Fruit fly (Drosophila melanogaster) whole organism, embryonic: ENCODE results near the gene CG31103.

Experiments
- Abd-B ChIP-seq: fragments of 200-800 bp; sonication (Bioruptor generic); optimal IDR thresholded peaks from 2 replicates; lab custom pipeline; 2018; ENCODE audit warnings: missing biosample characterization, mild to moderate bottlenecking, missing genetic modification characterization, moderate library complexity
- Asciz ChIP-seq: fragments of 200-800 bp; sonication (Bioruptor generic); optimal IDR thresholded peaks from 2 replicates; lab custom pipeline; 2017; ENCODE audit warnings: missing biosample characterization, mild to moderate bottlenecking, missing genetic modification characterization, missing genetic modification reagents
- CG10979 ChIP-seq: fragments of 200-800 bp; sonication (Bioruptor generic); optimal IDR thresholded peaks from 2 replicates; lab custom pipeline; 2018; ENCODE audit warnings: missing biosample characterization, mild to moderate bottlenecking, missing genetic modification characterization, moderate library complexity
- CG11560 ChIP-seq: fragments of 200-800 bp; sonication (Bioruptor generic); IDR thresholded peaks from 3 replicates; pipeline ENCODE4 v1.3.6; 2022; ENCODE audit warnings: missing biosample characterization, missing genetic modification characterization
- CG11696 ChIP-seq: fragments of 200-800 bp; sonication (Bioruptor generic); IDR thresholded peaks from 2 replicates; pipeline ENCODE4 v1.3.6; 2022; ENCODE audit warnings: missing biosample characterization, missing genetic modification characterization
- CG12236 ChIP-seq: fragments of 200-800 bp; sonication (Bioruptor generic); optimal IDR thresholded peaks from 2 replicates; lab custom pipeline; 2016; ENCODE audit warnings: missing biosample characterization, missing genetic modification characterization
- CG13296 ChIP-seq: fragments of 200-800 bp; sonication (Bioruptor generic); optimal IDR thresholded peaks from 3 replicates; lab custom pipeline; 2018; ENCODE audit warnings: missing biosample characterization, mild to moderate bottlenecking, missing genetic modification characterization
- CG13424 ChIP-seq: fragments of 200-800 bp; sonication (Bioruptor generic); optimal IDR thresholded peaks from 2 replicates; lab custom pipeline; 2019; ENCODE audit warnings: missing biosample characterization, mild to moderate bottlenecking, missing genetic modification characterization, moderate library complexity
- CG14441 ChIP-seq: fragments of 200-800 bp; sonication (Bioruptor generic); IDR thresholded peaks from 2 replicates; pipeline ENCODE4 v1.3.6; 2022; ENCODE audit warnings: missing biosample characterization, missing genetic modification characterization
- CG17612 ChIP-seq: fragments of 200-800 bp; sonication (Bioruptor generic); IDR thresholded peaks from 2 replicates; pipeline ENCODE4 v1.3.6; 2022; ENCODE audit warnings: missing biosample characterization, missing genetic modification characterization
- CG2116 ChIP-seq: fragments of 200-800 bp; sonication (Bioruptor generic); optimal IDR thresholded peaks from 3 replicates; lab custom pipeline; 2018; ENCODE audit warnings: missing biosample characterization, mild to moderate bottlenecking, missing genetic modification characterization
- CG2875 ChIP-seq: fragments of 200-800 bp; sonication (Bioruptor generic); optimal IDR thresholded peaks from 2 replicates; lab custom pipeline; 2017; ENCODE audit warnings: missing biosample characterization, mild to moderate bottlenecking, missing genetic modification characterization, missing genetic modification reagents
- CG4854 ChIP-seq: fragments of 200-800 bp; sonication (Bioruptor generic); optimal IDR thresholded peaks from 2 replicates; lab custom pipeline; 2016; ENCODE audit warnings: missing biosample characterization, missing genetic modification characterization, inconsistent platforms
- CG7987 ChIP-seq: fragments of 200-800 bp; sonication (Bioruptor generic); optimal IDR thresholded peaks from 2 replicates; lab custom pipeline; 2018; ENCODE audit warnings: missing biosample characterization, mild to moderate bottlenecking, missing genetic modification characterization, moderate library complexity
- CG8089 ChIP-seq: fragments of 200-800 bp; sonication (Bioruptor generic); optimal IDR thresholded peaks from 3 replicates; lab custom pipeline; 2016; ENCODE audit warnings: missing biosample characterization, missing genetic modification characterization
- CG8290 ChIP-seq, 3 experiments: fragments of 200-800 bp; sonication (Bioruptor generic); optimal IDR thresholded peaks; 2 replicates each; lab custom pipeline; 2016 to 2019; ENCODE audit warnings: missing biosample characterization in 3 of 3, missing genetic modification characterization in 3 of 3, mild to moderate bottlenecking in 2 of 3, moderate library complexity in 1 of 3
- CG9932 ChIP-seq: fragments of 200-800 bp; sonication (Bioruptor generic); IDR thresholded peaks from 2 replicates; pipeline ENCODE4 v1.3.6; 2022; ENCODE audit warnings: missing biosample characterization, missing genetic modification characterization
- Camta ChIP-seq: fragments of 200-800 bp; sonication (Bioruptor generic); optimal IDR thresholded peaks from 2 replicates; lab custom pipeline; 2016; ENCODE audit warnings: missing biosample characterization, missing genetic modification characterization
- CkIIα-i1 ChIP-seq: fragments of 200-800 bp; sonication (Bioruptor generic); IDR thresholded peaks from 2 replicates; pipeline ENCODE4 v1.3.6; 2022; ENCODE audit warnings: missing biosample characterization, missing genetic modification characterization
- Dfd ChIP-seq, 2 experiments: fragments of >200 bp; optimal IDR thresholded peaks; 2 replicates each; lab custom pipeline; 2017; ENCODE audit warnings: missing biosample characterization in 2 of 2, missing genetic modification characterization in 2 of 2
- Dip3 ChIP-seq: fragments of 200-800 bp; sonication (Bioruptor generic); optimal IDR thresholded peaks from 3 replicates; lab custom pipeline; 2016; ENCODE audit warnings: missing biosample characterization, missing genetic modification characterization
- HLH4C ChIP-seq: fragments of 200-800 bp; sonication (Bioruptor generic); IDR thresholded peaks from 3 replicates; pipeline ENCODE4 v1.3.6; 2022; ENCODE audit warnings: missing biosample characterization, missing genetic modification characterization; ENCODE audit not compliant: partially characterized antibody
- Lim3 ChIP-seq: fragments of 200-800 bp; sonication (Bioruptor generic); IDR thresholded peaks from 2 replicates; pipeline ENCODE4 v1.3.6; 2022; ENCODE audit warnings: missing biosample characterization, missing genetic modification characterization
- MTF-1 ChIP-seq: fragments of 200-800 bp; sonication (Bioruptor generic); optimal IDR thresholded peaks from 2 replicates; lab custom pipeline; 2018; ENCODE audit warnings: missing biosample characterization, mild to moderate bottlenecking, missing genetic modification characterization, borderline replicate concordance
- Max ChIP-seq: fragments of 200-800 bp; sonication (Bioruptor generic); optimal IDR thresholded peaks from 2 replicates; lab custom pipeline; 2016; ENCODE audit warnings: missing biosample characterization, mild to moderate bottlenecking, missing genetic modification characterization
- al ChIP-seq: fragments of 200-800 bp; sonication (Bioruptor generic); IDR thresholded peaks from 2 replicates; pipeline ENCODE4 v1.3.6; 2022; ENCODE audit warnings: missing biosample characterization, missing genetic modification characterization
- bcd ChIP-seq: fragments of 200-800 bp; sonication (Bioruptor generic); optimal IDR thresholded peaks from 2 replicates; lab custom pipeline; 2017; ENCODE audit warnings: missing biosample characterization, mild to moderate bottlenecking, missing genetic modification characterization
- bigmax ChIP-seq: fragments of 200-800 bp; sonication (Bioruptor generic); optimal IDR thresholded peaks from 2 replicates; lab custom pipeline; 2018; ENCODE audit warnings: missing biosample characterization, mild to moderate bottlenecking, missing genetic modification characterization
- corto ChIP-seq: fragments of 200-800 bp; sonication (Bioruptor generic); optimal IDR thresholded peaks from 2 replicates; lab custom pipeline; 2016; ENCODE audit warnings: missing biosample characterization, mild to moderate bottlenecking, missing genetic modification characterization, moderate library complexity
- crol ChIP-seq: fragments of 200-800 bp; sonication (Bioruptor generic); IDR thresholded peaks from 2 replicates; pipeline ENCODE4 v1.3.6; 2022; ENCODE audit warnings: missing biosample characterization, missing genetic modification characterization
- da ChIP-seq: fragments of 200-800 bp; sonication (Bioruptor generic); optimal IDR thresholded peaks from 2 replicates; lab custom pipeline; 2016; ENCODE audit warnings: missing biosample characterization, missing genetic modification characterization
- dm ChIP-seq: fragments of 200-800 bp; sonication (Bioruptor generic); optimal IDR thresholded peaks from 3 replicates; lab custom pipeline; 2016; ENCODE audit warnings: missing biosample characterization, missing genetic modification characterization
- dmrt99B ChIP-seq: fragments of 200-800 bp; sonication (Bioruptor generic); optimal IDR thresholded peaks from 2 replicates; lab custom pipeline; 2018; ENCODE audit warnings: missing biosample characterization, mild to moderate bottlenecking, missing genetic modification characterization, moderate library complexity
- emc ChIP-seq: fragments of 200-800 bp; sonication (Bioruptor generic); optimal IDR thresholded peaks from 2 replicates; lab custom pipeline; 2016; ENCODE audit warnings: missing biosample characterization, missing genetic modification characterization
- fd64A ChIP-seq: fragments of 200-800 bp; sonication (Bioruptor generic); optimal IDR thresholded peaks from 3 replicates; lab custom pipeline; 2018; ENCODE audit warnings: missing biosample characterization, mild to moderate bottlenecking, missing genetic modification characterization
- gcm ChIP-seq: fragments of 200-800 bp; sonication (Bioruptor generic); optimal IDR thresholded peaks from 2 replicates; lab custom pipeline; 2019; ENCODE audit warnings: missing biosample characterization, mild to moderate bottlenecking, missing genetic modification characterization, moderate library complexity
- grn ChIP-seq: fragments of 200-800 bp; sonication (Bioruptor generic); optimal IDR thresholded peaks from 3 replicates; lab custom pipeline; 2017; ENCODE audit warnings: missing biosample characterization, missing genetic modification characterization
- kah ChIP-seq: fragments of 200-800 bp; sonication (Bioruptor generic); optimal IDR thresholded peaks from 2 replicates; lab custom pipeline; 2018; ENCODE audit warnings: missing biosample characterization, mild to moderate bottlenecking, missing genetic modification characterization
- maf-S ChIP-seq: fragments of 200-800 bp; sonication (Bioruptor generic); optimal IDR thresholded peaks from 2 replicates; lab custom pipeline; 2016; ENCODE audit warnings: missing biosample characterization, missing genetic modification characterization
- mld ChIP-seq: fragments of 200-800 bp; sonication (Bioruptor generic); IDR thresholded peaks from 3 replicates; pipeline ENCODE4 v1.3.6; 2022; ENCODE audit warnings: missing biosample characterization, missing genetic modification characterization; ENCODE audit not compliant: partially characterized antibody
- ranshi ChIP-seq: fragments of 200-800 bp; sonication (Bioruptor generic); IDR thresholded peaks from 2 replicates; pipeline ENCODE4 v1.3.6; 2022; ENCODE audit warnings: missing biosample characterization, missing genetic modification characterization
- ro ChIP-seq: fragments of 200-800 bp; sonication (Bioruptor generic); IDR thresholded peaks from 2 replicates; pipeline ENCODE4 v1.3.6; 2022; ENCODE audit warnings: missing biosample characterization, missing genetic modification characterization
- stwl ChIP-seq: fragments of 200-800 bp; sonication (Bioruptor generic); optimal IDR thresholded peaks from 3 replicates; lab custom pipeline; 2018; ENCODE audit warnings: missing biosample characterization, mild to moderate bottlenecking, missing genetic modification characterization, moderate library complexity
- toy ChIP-seq: fragments of 200-800 bp; sonication (Bioruptor generic); IDR thresholded peaks from 2 replicates; pipeline ENCODE4 v1.3.6; 2022; ENCODE audit warnings: missing biosample characterization, missing genetic modification characterization
- twi ChIP-seq: fragments of 200-800 bp; optimal IDR thresholded peaks from 2 replicates; lab custom pipeline; 2019; ENCODE audit warnings: missing biosample characterization, mild to moderate bottlenecking, missing genetic modification characterization, moderate library complexity
- vnd ChIP-seq: fragments of 200-800 bp; sonication (Bioruptor generic); IDR thresholded peaks from 3 replicates; pipeline ENCODE4 v1.3.6; 2022; ENCODE audit warnings: missing biosample characterization, missing genetic modification characterization; ENCODE audit not compliant: partially characterized antibody
- vvl ChIP-seq: fragments of 200-800 bp; sonication (Bioruptor generic); IDR thresholded peaks from 2 replicates; pipeline ENCODE4 v1.3.6; 2022; ENCODE audit warnings: missing biosample characterization, missing genetic modification characterization
- wdn ChIP-seq: fragments of 200-800 bp; sonication (Bioruptor generic); IDR thresholded peaks from 2 replicates; pipeline ENCODE4 v1.3.6; 2022; ENCODE audit warnings: missing biosample characterization, missing genetic modification characterization
- wor ChIP-seq: fragments of 200-800 bp; sonication (Bioruptor generic); IDR thresholded peaks from 2 replicates; pipeline ENCODE4 v1.3.6; 2022; ENCODE audit warnings: missing biosample characterization, missing genetic modification characterization
- zf30C ChIP-seq: fragments of 200-800 bp; sonication (Bioruptor generic); optimal IDR thresholded peaks from 3 replicates; lab custom pipeline; 2018; ENCODE audit warnings: missing biosample characterization, mild to moderate bottlenecking, missing genetic modification characterization

The CG31103 gene

DNA sequence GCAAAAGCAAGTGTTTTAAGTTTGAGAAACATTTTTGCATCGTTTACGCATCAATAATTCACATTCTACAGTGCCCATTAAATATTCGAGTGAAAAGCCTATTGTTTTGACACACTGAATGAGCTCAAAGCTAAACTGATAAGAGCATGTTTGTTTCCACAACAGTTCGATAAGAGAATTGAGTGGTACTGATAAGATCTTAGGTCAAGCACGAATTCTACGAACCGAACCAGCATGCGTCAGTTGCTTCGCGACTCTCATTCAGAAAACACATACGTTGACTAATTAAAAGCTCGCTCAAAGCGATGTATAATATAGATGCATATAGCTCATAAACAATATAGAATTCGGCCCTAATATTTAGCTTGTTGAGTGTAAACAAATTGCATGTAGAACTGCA, 9.9 kb upstream of the CG31103 start (continued):
- no peak for TF ChIP-seq CG10979 (tag; lab: Kevin White, UChicago)
- TF ChIP-seq dm: no peak
- TF ChIP-seq Asciz: no peak
- no peak for TF ChIP-seq CG17612 (GFP tag; lab: Robert Waterston, UW)
- no peak for TF ChIP-seq wdn
- no peak for TF ChIP-seq wor
- TF ChIP-seq grn (GFP tag; lab: Kevin White, UChicago): peak; percentile 56

DNA sequence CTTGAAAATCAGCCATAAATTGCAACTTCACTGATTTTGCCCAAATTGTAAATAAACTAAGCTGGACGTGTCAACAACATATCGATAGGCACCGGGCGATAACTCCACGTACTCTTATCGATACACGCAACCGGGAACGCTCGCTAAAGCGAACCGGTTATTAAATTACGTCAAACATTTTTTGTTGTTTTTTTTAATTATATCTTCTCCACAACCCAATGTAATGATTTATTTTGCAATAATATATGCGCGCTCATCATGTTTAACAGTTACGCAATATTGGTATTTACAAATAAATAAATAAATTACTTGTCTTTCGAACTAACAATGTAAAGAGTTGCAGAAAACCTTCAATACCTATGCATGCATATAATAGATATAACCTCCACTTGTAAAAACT, 4.0 kb upstream of the CG31103 start, which contains the start of gene Saysd1:
Gene Saysd1 (minus strand): TSS at position 66 of the 400 bp plus-strand sequence.
- TF ChIP-seq toy (GFP tag; lab: Robert Waterston, UW) (no peak), CG2116 (GFP tag; lab: Kevin White, UChicago) (peak; percentile 46), CG9932 (GFP tag; lab: Robert Waterston, UW) (no peak), CG14441 (GFP tag; lab: Robert Waterston, UW) (peak; percentile 51; the same call in 1 of the 2 replicates), emc (GFP tag; lab: Kevin White, UChicago) (peak; percentile 6), da (no peak), gcm (GFP tag; lab: Kevin White, UChicago) (no peak), dmrt99B (tag; lab: Kevin White, UChicago) (no peak), al (GFP tag; lab: Robert Waterston, UW) (no peak), bigmax (GFP tag; lab: Kevin White, UChicago) (no peak), Camta (GFP tag; lab: Kevin White, UChicago) (peak; percentile 4), Abd-B (GFP tag; lab: Kevin White, UChicago) (no peak), twi (tag; lab: Kevin White, UChicago) (no peak), zf30C (GFP tag; lab: Kevin White, UChicago) (no peak), CG7987 (GFP tag; lab: Kevin White, UChicago) (peak; percentile 11), CG8089 (GFP tag; lab: Kevin White, UChicago) (no peak), MTF-1 (GFP tag; lab: Kevin White, UChicago) (no peak), CG11696 (no peak), corto (no peak), CG8290 (GFP tag; optimal IDR thresholded peaks at IDR 0.05; lab: Kevin White, UChicago) (peak; percentile 4), CG8290 (tag; optimal IDR thresholded peaks at IDR 0.05; lab: Kevin White, UChicago) (peak in 1 of 2 experiments; percentile 5), CG12236 (GFP tag; lab: Kevin White, UChicago) (no peak), CG11560 (tag; lab: Robert Waterston, UW) (no peak), CG4854 (GFP tag; lab: Kevin White, UChicago) (peak; percentile 14), Max (no peak), mld (GFP tag; lab: Robert Waterston, UW) (peak; percentile 78; the same call in 2 of the 3 replicates), CkIIα-i1 (GFP tag; lab: Robert Waterston, UW) (no peak), Lim3 (GFP tag; lab: Robert Waterston, UW) (no peak), kah (GFP tag; lab: Kevin White, UChicago) (no peak), CG2875 (GFP tag; lab: Kevin White, UChicago) (no peak), vvl (peak; percentile 60), ranshi (no peak), ro (no peak), CG10979 (tag; lab: Kevin White, UChicago) (no peak), CG13296 (no peak), HLH4C (peak; percentile 90), stwl (tag; lab: Kevin White, UChicago) (peak; percentile 83), Dip3 (GFP tag; lab: Kevin White, UChicago) (no peak), Dfd (GFP tag; optimal IDR thresholded peaks at IDR 0.05; lab: Kevin White, UChicago) (no peak), CG13424 (tag; lab: Kevin White, UChicago) (no peak), vnd (peak; percentile 78), fd64A (no peak), maf-S (no peak), bcd (peak; percentile 38), crol (GFP tag; lab: Robert Waterston, UW) (no peak)
